Worm (Caenorhabditis elegans) whole organism, L2 larva: Measurements from ENCODE around the gene K08H2.7.

Source experiments
- ama-1 ChIP-seq: fragments of 150-350 bp; optimal IDR thresholded peaks from 2 replicates; lab custom pipeline; 2018; ENCODE audit warnings: inconsistent platforms
- nhr-12 ChIP-seq: fragments of 150-350 bp; optimal IDR thresholded peaks from 2 replicates; lab custom pipeline; 2014; ENCODE audit warnings: missing biosample characterization, missing genetic modification characterization
- peb-1 ChIP-seq: fragments of 150-350 bp; optimal IDR thresholded peaks from 2 replicates; lab custom pipeline; 2014; ENCODE audit warnings: missing biosample characterization, missing genetic modification characterization
- sma-3 ChIP-seq: sonication (generic microtip); optimal IDR thresholded peaks from 2 replicates; lab custom pipeline; 2016; ENCODE audit warnings: missing genetic modification reagents, missing genetic modification characterization, missing compliant biosample characterization
- snpc-4 ChIP-seq: fragments of 150-350 bp; optimal IDR thresholded peaks from 2 replicates; lab custom pipeline; 2014; ENCODE audit warnings: missing biosample characterization, missing genetic modification characterization

DNA sequence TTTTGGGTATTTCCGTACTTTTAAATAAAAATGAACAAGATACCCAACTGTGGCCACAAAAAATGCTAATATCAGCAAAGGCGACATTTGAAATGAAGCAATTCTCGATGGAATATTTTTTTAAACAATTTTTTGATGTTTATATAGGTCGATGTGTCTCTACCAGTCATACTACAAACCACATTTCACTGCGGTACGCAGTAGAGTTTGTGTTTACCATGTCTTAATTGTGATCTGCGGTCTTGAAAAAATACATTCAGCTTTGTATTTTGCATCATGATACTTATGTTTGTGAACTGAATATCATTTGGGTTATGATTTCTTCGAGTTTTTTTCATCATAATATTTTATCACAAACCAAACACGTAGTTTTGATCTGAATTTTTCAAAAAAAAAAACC is 35.9 kb upstream of the K08H2.7 start, which contains the start of gene cyp-14A4:
- TF ChIP-seq ama-1 (lab: Kevin White, UChicago) (no peak), snpc-4 (tag; lab: Kevin White, UChicago) (no peak), sma-3 (GFP tag; lab: Kevin White, UChicago) (no peak), peb-1 (tag; lab: Kevin White, UChicago) (no peak), nhr-12 (tag; lab: Kevin White, UChicago) (no peak)
